Worm (Caenorhabditis elegans) whole organism, midembryonic: ENCODE data around the gene C47A4.3.

ENCODE experiments used
- T22C8.4 ChIP-seq: fragments of 200-800 bp; sonication (Bioruptor generic); IDR thresholded peaks from 2 replicates; pipeline ENCODE4 v1.3.6; 2022; ENCODE audit warnings: missing genetic modification characterization, missing compliant biosample characterization
- cog-1 ChIP-seq: sonication (generic microtip); optimal IDR thresholded peaks from 2 replicates; lab custom pipeline; 2016; ENCODE audit warnings: missing genetic modification characterization, missing compliant biosample characterization
- flt-1 ChIP-seq: fragments of 200-800 bp; sonication (Bioruptor generic); IDR thresholded peaks from 2 replicates; pipeline ENCODE4 v1.3.6; 2022; ENCODE audit warnings: missing genetic modification characterization, missing compliant biosample characterization
- klf-2 ChIP-seq: fragments of 200-800 bp; sonication (Bioruptor generic); conservative IDR thresholded peaks from 2 replicates; pipeline ENCODE4 v1.3.6; 2022; ENCODE audit warnings: missing genetic modification reagents, missing genetic modification characterization, missing compliant biosample characterization
- med-1 ChIP-seq: sonication (generic microtip); optimal IDR thresholded peaks from 2 replicates; lab custom pipeline; 2017; ENCODE audit warnings: missing genetic modification characterization, mild to moderate bottlenecking, missing compliant biosample characterization, antibody characterized with exemption, missing genetic modification reagents; ENCODE audit not compliant: insufficient read depth
- ref-1 ChIP-seq: fragments of 200-800 bp; sonication (Bioruptor generic); conservative IDR thresholded peaks from 2 replicates; pipeline ENCODE4 v1.3.6; 2022; ENCODE audit warnings: missing genetic modification reagents, missing genetic modification characterization, missing compliant biosample characterization
- tab-1 ChIP-seq: fragments of 200-800 bp; sonication (Bioruptor generic); IDR thresholded peaks from 2 replicates; pipeline ENCODE4 v1.3.6; 2022; ENCODE audit warnings: missing genetic modification characterization, missing compliant biosample characterization
- ztf-23 ChIP-seq: fragments of 200-800 bp; sonication (Bioruptor generic); IDR thresholded peaks from 2 replicates; pipeline ENCODE4 v1.3.6; 2022; ENCODE audit warnings: missing genetic modification reagents, missing genetic modification characterization, missing compliant biosample characterization
- ztf-29 ChIP-seq: fragments of 200-800 bp; sonication (Bioruptor generic); IDR thresholded peaks from 2 replicates; pipeline ENCODE4 v1.3.6; 2022; ENCODE audit warnings: missing genetic modification reagents, missing genetic modification characterization, missing compliant biosample characterization

The C47A4.3 gene

ce11 chrIV:13727865-13728264 is 14.3 kb downstream of the C47A4.3 start:
- TF ChIP-seq T22C8.4 (GFP tag; lab: Robert Waterston, UW) (no peak), ztf-23 (GFP tag; lab: Robert Waterston, UW) (no peak), klf-2 (GFP tag; lab: Robert Waterston, UW) (no peak)

DNA sequence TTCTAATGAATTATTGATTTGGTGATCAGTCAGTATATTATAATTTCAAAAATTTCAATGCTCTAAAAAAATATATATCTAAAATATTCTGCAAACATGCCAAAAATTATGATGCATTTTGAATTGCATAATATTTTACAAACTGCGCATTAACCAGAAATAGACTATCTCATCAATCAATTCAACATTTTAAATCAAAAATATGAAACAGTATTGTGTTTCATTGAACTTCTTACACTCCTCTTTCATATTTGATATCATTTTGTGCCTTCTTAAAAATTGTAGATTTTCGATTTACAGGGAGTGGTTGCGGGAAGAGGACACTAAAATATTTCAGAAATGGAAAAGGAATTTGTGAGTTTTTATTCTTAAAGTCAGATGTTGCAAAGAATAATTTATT is 15.5 kb downstream of the C47A4.3 start, which contains the start of gene ent-4:
ent-4 (plus strand) TSS at position 301 of the 400 bp plus-strand sequence.
- TF ChIP-seq med-1 (GFP tag; lab: Kevin White, UChicago), result no peak
- no peak for TF ChIP-seq T22C8.4 (GFP tag; lab: Robert Waterston, UW)
- no peak for TF ChIP-seq tab-1 (GFP tag; lab: Robert Waterston, UW)
- no peak for TF ChIP-seq cog-1 (tag; lab: Kevin White, UChicago)
- TF ChIP-seq flt-1 (GFP tag; lab: Robert Waterston, UW), result no peak
- no peak for TF ChIP-seq ref-1 (GFP tag; lab: Robert Waterston, UW)
- no peak for TF ChIP-seq ztf-29 (GFP tag; lab: Robert Waterston, UW)
- TF ChIP-seq ztf-23 (GFP tag; lab: Robert Waterston, UW), result no peak
- TF ChIP-seq klf-2 (GFP tag; lab: Robert Waterston, UW), result no peak

DNA sequence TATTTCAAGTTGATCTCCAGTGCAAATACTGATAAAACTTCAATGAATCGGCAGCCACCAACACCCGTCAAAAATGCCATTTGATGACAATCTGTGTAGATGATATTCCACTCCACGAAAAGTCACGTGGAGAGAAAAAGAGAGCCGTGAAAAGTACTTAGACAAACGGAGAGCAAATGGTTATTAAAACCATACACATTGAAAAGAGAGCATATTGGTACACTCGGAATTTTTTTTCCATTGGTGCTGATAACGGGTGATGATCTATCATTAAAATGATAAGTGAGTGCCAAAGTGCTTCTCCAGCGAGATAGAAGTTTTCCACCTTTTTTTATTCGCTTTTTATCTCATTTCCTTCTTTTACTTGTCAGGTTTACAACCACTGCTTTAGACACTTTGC is 16.9 kb downstream of the C47A4.3 start:
- no peak for TF ChIP-seq ref-1 (GFP tag; lab: Robert Waterston, UW)
- TF ChIP-seq flt-1 (GFP tag; lab: Robert Waterston, UW), result no peak
- no peak for TF ChIP-seq med-1 (GFP tag; lab: Kevin White, UChicago)
- TF ChIP-seq cog-1 (tag; lab: Kevin White, UChicago), result no peak
- TF ChIP-seq klf-2 (GFP tag; lab: Robert Waterston, UW), result no peak
- no peak for TF ChIP-seq tab-1 (GFP tag; lab: Robert Waterston, UW)
- no peak for TF ChIP-seq ztf-23 (GFP tag; lab: Robert Waterston, UW)
- no peak for TF ChIP-seq ztf-29 (GFP tag; lab: Robert Waterston, UW)

- no peak for TF ChIP-seq med-1 (GFP tag; lab: Kevin White, UChicago)
- TF ChIP-seq cog-1 (tag; lab: Kevin White, UChicago), result no peak
Measured at ce11 chrIV:13721000-13721399, 21.1 kb downstream of the C47A4.3 start.

DNA sequence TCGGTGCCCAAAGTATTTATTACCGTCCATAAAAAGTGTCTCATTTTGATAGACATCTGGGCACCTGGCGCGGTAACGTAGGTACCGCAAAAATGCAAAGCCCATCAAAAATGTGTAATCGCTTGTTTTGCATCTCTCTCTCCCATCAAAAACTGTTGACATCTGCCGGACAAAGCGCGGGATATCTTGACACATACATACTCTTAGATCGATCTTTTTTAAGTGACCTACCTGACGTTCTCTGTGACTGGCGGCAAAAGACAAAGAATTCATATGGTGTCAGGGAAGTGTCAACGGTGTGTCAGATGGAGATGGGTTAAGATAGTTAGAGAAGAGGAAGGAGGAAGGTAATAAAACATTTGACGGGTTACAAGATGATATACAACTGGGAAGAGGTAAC is 23.2 kb downstream of the C47A4.3 start:
- TF ChIP-seq ref-1 (GFP tag; lab: Robert Waterston, UW), result no peak

DNA sequence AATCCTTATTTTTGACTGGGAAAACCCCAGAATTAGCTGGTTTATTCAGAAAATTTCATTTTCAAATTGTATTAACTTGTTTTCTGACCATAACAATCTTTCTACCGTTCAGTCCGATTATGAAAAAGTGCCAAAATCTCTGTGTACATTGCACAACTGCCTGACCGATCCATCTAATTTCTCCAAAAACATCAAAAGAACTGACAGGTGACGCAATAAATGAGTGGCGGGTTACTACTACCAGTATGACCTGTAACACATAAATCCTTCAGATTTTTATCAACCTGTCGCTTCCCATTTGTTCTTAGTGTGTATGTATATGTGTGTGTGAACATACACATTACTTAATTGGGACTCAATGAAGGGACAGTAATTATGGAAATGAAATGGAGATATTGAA is 25.4 kb downstream of the C47A4.3 start:
- TF ChIP-seq ref-1 (GFP tag; lab: Robert Waterston, UW), result no peak
- TF ChIP-seq med-1 (GFP tag; lab: Kevin White, UChicago), result no peak
- TF ChIP-seq ztf-23 (GFP tag; lab: Robert Waterston, UW), result no peak
- no peak for TF ChIP-seq flt-1 (GFP tag; lab: Robert Waterston, UW)
- TF ChIP-seq tab-1 (GFP tag; lab: Robert Waterston, UW), result no peak
- TF ChIP-seq cog-1 (tag; lab: Kevin White, UChicago), result no peak
- no peak for TF ChIP-seq T22C8.4 (GFP tag; lab: Robert Waterston, UW)
- no peak for TF ChIP-seq ztf-29 (GFP tag; lab: Robert Waterston, UW)
- no peak for TF ChIP-seq klf-2 (GFP tag; lab: Robert Waterston, UW)

DNA sequence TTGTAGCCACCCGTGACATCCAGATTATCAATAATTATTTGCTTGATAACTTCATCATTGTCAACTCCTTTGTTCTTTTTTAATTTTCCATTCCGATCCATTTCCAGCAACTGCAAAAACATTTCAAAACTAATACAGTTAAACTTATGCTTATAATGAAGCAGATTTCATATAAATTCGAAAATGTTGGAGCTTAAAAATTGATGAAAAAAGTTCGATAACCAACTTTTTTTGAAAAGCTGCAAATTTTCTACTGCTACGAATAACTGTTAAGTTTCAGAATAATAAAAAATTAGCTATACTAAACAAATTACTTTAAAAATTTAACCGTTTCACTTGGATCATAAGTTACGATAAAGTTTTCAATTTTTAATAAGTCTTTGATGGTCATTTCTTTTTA is 25.9 kb downstream of the C47A4.3 start, which contains the start of gene C47A4.1:
C47A4.1 (minus strand) TSS at position 101 of the 400 bp plus-strand sequence.
- TF ChIP-seq T22C8.4 (GFP tag; lab: Robert Waterston, UW), result no peak
- no peak for TF ChIP-seq med-1 (GFP tag; lab: Kevin White, UChicago)
- no peak for TF ChIP-seq tab-1 (GFP tag; lab: Robert Waterston, UW)
- no peak for TF ChIP-seq ztf-23 (GFP tag; lab: Robert Waterston, UW)
- TF ChIP-seq flt-1 (GFP tag; lab: Robert Waterston, UW), result no peak
- no peak for TF ChIP-seq ztf-29 (GFP tag; lab: Robert Waterston, UW)
- no peak for TF ChIP-seq ref-1 (GFP tag; lab: Robert Waterston, UW)
- TF ChIP-seq cog-1 (tag; lab: Kevin White, UChicago), result no peak
- no peak for TF ChIP-seq klf-2 (GFP tag; lab: Robert Waterston, UW)

- no peak for TF ChIP-seq flt-1 (GFP tag; lab: Robert Waterston, UW)
- no peak for TF ChIP-seq med-1 (GFP tag; lab: Kevin White, UChicago)
- no peak for TF ChIP-seq ztf-23 (GFP tag; lab: Robert Waterston, UW)
- TF ChIP-seq T22C8.4 (GFP tag; lab: Robert Waterston, UW), result no peak
- TF ChIP-seq tab-1 (GFP tag; lab: Robert Waterston, UW), result no peak
- no peak for TF ChIP-seq ztf-29 (GFP tag; lab: Robert Waterston, UW)
- no peak for TF ChIP-seq ref-1 (GFP tag; lab: Robert Waterston, UW)
- no peak for TF ChIP-seq cog-1 (tag; lab: Kevin White, UChicago)
- no peak for TF ChIP-seq klf-2 (GFP tag; lab: Robert Waterston, UW)
Measured at ce11 chrIV:13710367-13710766, 31.8 kb downstream of the C47A4.3 start.

DNA sequence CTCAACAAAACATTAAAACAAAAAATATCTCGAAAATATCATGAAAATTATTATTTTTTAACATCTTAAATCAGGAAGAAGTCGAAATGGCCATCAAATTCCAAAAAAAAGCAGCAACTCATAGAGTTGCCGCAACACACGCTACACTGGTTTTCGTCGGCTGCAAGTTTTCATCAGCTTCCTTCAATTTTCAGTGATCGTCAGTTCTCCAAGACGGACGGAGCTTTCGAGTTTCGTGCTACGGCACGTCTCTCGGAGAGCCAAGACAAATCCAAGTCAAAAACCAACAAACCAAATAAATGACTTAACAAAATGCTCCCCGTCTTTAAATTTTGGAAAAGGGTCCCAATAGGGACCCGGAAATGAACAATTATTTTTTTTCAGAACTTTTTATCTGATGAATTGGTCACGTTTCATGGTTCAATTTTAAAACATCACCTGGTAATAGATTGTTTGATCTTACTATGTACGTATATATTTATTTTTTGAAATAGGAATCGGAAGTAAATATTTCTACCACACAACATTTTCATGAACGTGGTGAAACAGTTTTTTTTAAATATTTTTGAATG is 33.0 kb downstream of the C47A4.3 start:
- TF ChIP-seq flt-1 (GFP tag; lab: Robert Waterston, UW) (no peak), ztf-29 (GFP tag; lab: Robert Waterston, UW) (no peak), klf-2 (GFP tag; lab: Robert Waterston, UW) (no peak), tab-1 (GFP tag; lab: Robert Waterston, UW) (no peak), med-1 (GFP tag; lab: Kevin White, UChicago) (no peak)

DNA sequence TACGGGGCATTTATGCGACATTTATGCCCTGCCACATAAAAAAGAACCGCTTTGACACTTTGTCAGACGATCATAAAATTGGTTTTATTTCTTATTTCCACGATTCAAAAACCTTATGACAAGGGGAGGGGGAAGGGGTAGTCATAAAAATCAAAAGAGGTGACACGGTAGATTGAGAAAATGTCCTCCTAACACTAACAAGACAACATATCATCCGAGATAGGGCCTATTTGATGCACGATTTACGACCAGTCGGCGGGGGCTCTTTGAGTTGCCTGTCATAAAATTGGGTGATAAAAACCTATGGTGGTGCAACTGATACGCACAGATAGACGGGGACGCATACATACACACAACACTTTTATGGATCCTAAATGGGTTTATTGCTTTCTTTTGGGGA is 34.2 kb downstream of the C47A4.3 start:
- TF ChIP-seq tab-1 (GFP tag; lab: Robert Waterston, UW) (no peak), cog-1 (tag; lab: Kevin White, UChicago) (peak; percentile 19)
